Fruit fly (Drosophila melanogaster) whole organism: ENCODE results near the gene CG12316.

Source experiments
- CG8478 ChIP-seq: fragments of >200 bp; optimal IDR thresholded peaks from 2 replicates; lab custom pipeline; 2018; ENCODE audit warnings: inconsistent platforms
- pan ChIP-seq: fragments of >200 bp; optimal IDR thresholded peaks from 2 replicates; lab custom pipeline; 2017
- usp ChIP-seq: fragments of >200 bp; optimal IDR thresholded peaks from 2 replicates; lab custom pipeline; 2017; ENCODE audit warnings: missing biosample characterization, missing genetic modification characterization, mixed read lengths

DNA sequence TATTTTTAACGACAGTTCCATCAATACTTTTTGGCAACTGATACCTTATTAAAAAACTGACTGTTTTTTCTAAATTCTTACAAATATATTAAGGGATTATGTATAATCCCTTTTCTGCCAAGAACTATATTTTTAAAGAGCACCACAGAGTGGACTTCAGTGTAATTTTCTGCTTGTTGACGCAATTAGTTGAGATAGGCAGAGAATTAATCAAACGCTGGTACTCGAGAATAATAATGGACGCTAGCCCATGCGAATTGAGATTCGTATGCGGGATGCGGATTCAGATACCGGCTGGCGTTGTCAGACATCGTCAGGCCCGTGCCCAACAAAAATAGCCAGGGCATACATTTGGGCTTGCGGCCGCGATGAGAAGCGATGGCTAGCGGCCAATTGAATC is 23.5 kb downstream of the CG12316 start, which contains the start of gene CG13458:
- TF ChIP-seq usp (GFP tag; lab: Kevin White, UChicago) = no peak
- TF ChIP-seq pan (lab: Kevin White, UChicago) = no peak
- TF ChIP-seq CG8478 (lab: Kevin White, UChicago) = no peak
